Fruit fly (Drosophila melanogaster) whole organism, adult: ENCODE data around the gene Shawn.
A peak's percentile ranks its signal among the peaks of the same experiment; 100 is the strongest.

Experiments
- CG11617 ChIP-seq: fragments of 200-800 bp; sonication (Bioruptor generic); optimal IDR thresholded peaks from 2 replicates; lab custom pipeline; 2017; ENCODE audit warnings: mild to moderate bottlenecking, missing biosample characterization, missing genetic modification reagents, missing genetic modification characterization
- CG12768 ChIP-seq: fragments of 200-800 bp; sonication (Bioruptor generic); optimal IDR thresholded peaks from 2 replicates; lab custom pipeline; 2017; ENCODE audit warnings: missing biosample characterization, missing genetic modification characterization, mild to moderate bottlenecking, moderate library complexity, missing genetic modification reagents
- CG14711 ChIP-seq: fragments of 200-800 bp; sonication (Bioruptor generic); optimal IDR thresholded peaks from 2 replicates; lab custom pipeline; 2018; ENCODE audit warnings: missing biosample characterization, mild to moderate bottlenecking, missing genetic modification characterization, moderate library complexity
- CG1620 ChIP-seq: fragments of 200-800 bp; sonication (Bioruptor generic); optimal IDR thresholded peaks from 2 replicates; lab custom pipeline; 2016; ENCODE audit warnings: missing biosample characterization, missing genetic modification characterization
- CG33017 ChIP-seq: fragments of 200-800 bp; sonication (Bioruptor generic); optimal IDR thresholded peaks from 2 replicates; lab custom pipeline; 2018; ENCODE audit warnings: missing biosample characterization, mild to moderate bottlenecking, missing genetic modification characterization, moderate library complexity
- CG5204 ChIP-seq: fragments of 200-800 bp; sonication (Bioruptor generic); optimal IDR thresholded peaks from 2 replicates; lab custom pipeline; 2016; ENCODE audit warnings: missing biosample characterization, missing genetic modification characterization
- CG7045 ChIP-seq: fragments of 200-800 bp; sonication (Bioruptor generic); optimal IDR thresholded peaks from 2 replicates; lab custom pipeline; 2017; ENCODE audit warnings: missing biosample characterization, mild to moderate bottlenecking, missing genetic modification characterization
- CG7101 ChIP-seq: fragments of 200-800 bp; sonication (Bioruptor generic); optimal IDR thresholded peaks from 2 replicates; lab custom pipeline; 2018; ENCODE audit warnings: missing biosample characterization, mild to moderate bottlenecking, missing genetic modification characterization, moderate library complexity
- Clk ChIP-seq: fragments of 200-800 bp; sonication (Bioruptor generic); optimal IDR thresholded peaks from 2 replicates; lab custom pipeline; 2017; ENCODE audit warnings: missing biosample characterization, missing genetic modification characterization
- Crg-1 ChIP-seq: fragments of 200-800 bp; sonication (Bioruptor generic); optimal IDR thresholded peaks from 2 replicates; lab custom pipeline; 2016; ENCODE audit warnings: missing biosample characterization, missing genetic modification characterization
- Hr96 ChIP-seq: fragments of 200-800 bp; sonication (Bioruptor generic); optimal IDR thresholded peaks from 2 replicates; lab custom pipeline; 2016; ENCODE audit warnings: missing biosample characterization, missing genetic modification characterization
- Mnt ChIP-seq: fragments of 200-800 bp; sonication (Bioruptor generic); optimal IDR thresholded peaks from 2 replicates; lab custom pipeline; 2016; ENCODE audit warnings: missing biosample characterization, mild to moderate bottlenecking, missing genetic modification characterization
- bab1 ChIP-seq: fragments of 200-800 bp; sonication (Bioruptor generic); optimal IDR thresholded peaks from 3 replicates; lab custom pipeline; 2019; ENCODE audit warnings: missing biosample characterization, mild to moderate bottlenecking, missing genetic modification characterization, moderate library complexity
- cic ChIP-seq: fragments of 200-800 bp; sonication (Bioruptor generic); optimal IDR thresholded peaks from 2 replicates; lab custom pipeline; 2017; ENCODE audit warnings: missing biosample characterization, mild to moderate bottlenecking, missing genetic modification characterization, moderate library complexity
- cnc ChIP-seq, 2 experiments: fragments of >200 bp; optimal IDR thresholded peaks; 2 replicates each; lab custom pipeline; 2017
- kay ChIP-seq: fragments of 200-800 bp; sonication (Bioruptor generic); peaks from one replicate; lab custom pipeline; 2016; ENCODE audit warnings: missing biosample characterization, missing genetic modification characterization, borderline replicate concordance
- ovo ChIP-seq: fragments of 200-800 bp; sonication (Bioruptor generic); optimal IDR thresholded peaks from 2 replicates; lab custom pipeline; 2016; ENCODE audit warnings: missing biosample characterization, missing genetic modification characterization
- pad ChIP-seq: fragments of 200-800 bp; sonication (Bioruptor generic); optimal IDR thresholded peaks from 3 replicates; lab custom pipeline; 2017; ENCODE audit warnings: missing biosample characterization, missing genetic modification characterization, mild to moderate bottlenecking, moderate library complexity, missing genetic modification reagents
- tj ChIP-seq: fragments of 200-800 bp; sonication (Bioruptor generic); optimal IDR thresholded peaks from 3 replicates; lab custom pipeline; 2017; ENCODE audit warnings: missing biosample characterization, mild to moderate bottlenecking, missing genetic modification characterization, moderate library complexity
- toe ChIP-seq: fragments of 200-800 bp; sonication (Bioruptor generic); optimal IDR thresholded peaks from 2 replicates; lab custom pipeline; 2016; ENCODE audit warnings: missing biosample characterization, missing genetic modification characterization

Shawn gene

DNA sequence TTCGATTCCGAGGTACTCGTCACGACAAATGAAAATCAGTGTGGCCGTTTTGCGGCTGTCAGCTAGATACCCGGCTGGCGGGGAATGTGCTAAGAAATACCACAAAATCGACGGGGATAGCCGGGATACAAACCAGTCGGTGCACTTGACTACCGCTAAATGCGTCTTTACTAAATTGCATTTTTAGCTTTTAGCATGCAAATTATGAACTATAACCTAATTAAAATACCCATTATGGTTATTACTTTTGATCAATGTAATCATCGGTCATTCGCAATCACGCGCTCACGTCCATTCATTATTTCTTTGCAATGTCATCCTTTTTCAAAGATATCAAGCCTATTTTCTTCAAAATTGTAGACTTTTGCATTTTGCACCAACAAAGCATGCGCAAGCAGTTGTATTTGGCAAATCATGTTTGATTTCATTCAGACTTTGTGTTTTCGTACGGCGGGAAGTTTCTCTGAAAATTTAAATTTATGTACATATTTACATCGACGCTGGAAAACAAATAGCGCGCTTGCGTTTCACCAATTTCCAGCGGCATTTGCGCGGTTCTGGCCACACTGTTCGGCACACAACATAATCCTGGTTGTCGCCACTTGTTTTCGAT is 27.1 kb downstream of the Shawn start, which contains the start of gene Rcd-1:
Rcd-1 (plus strand) TSS at position 440 of the 613 bp plus-strand sequence.
- TF ChIP-seq CG1620 (GFP tag; lab: Kevin White, UChicago) (no peak), CG33017 (no peak), pad (GFP tag; lab: Kevin White, UChicago) (no peak), CG14711 (tag; lab: Kevin White, UChicago) (no peak), CG12768 (GFP tag; lab: Kevin White, UChicago) (no peak), CG11617 (GFP tag; lab: Kevin White, UChicago) (no peak), CG7045 (no peak), kay (GFP tag; lab: Kevin White, UChicago) (no peak), CG5204 (GFP tag; lab: Kevin White, UChicago) (no peak), Hr96 (GFP tag; lab: Kevin White, UChicago) (no peak), ovo (GFP tag; lab: Kevin White, UChicago) (no peak), bab1 (GFP tag; lab: Kevin White, UChicago) (no peak), cnc (optimal IDR thresholded peaks at IDR 0.05; lab: Kevin White, UChicago) (no peak), Crg-1 (GFP tag; lab: Kevin White, UChicago) (no peak), cic (GFP tag; lab: Kevin White, UChicago) (no peak), CG7101 (tag; lab: Kevin White, UChicago) (no peak), toe (no peak), Mnt (GFP tag; lab: Kevin White, UChicago) (no peak), tj (GFP tag; lab: Kevin White, UChicago) (no peak)

DNA sequence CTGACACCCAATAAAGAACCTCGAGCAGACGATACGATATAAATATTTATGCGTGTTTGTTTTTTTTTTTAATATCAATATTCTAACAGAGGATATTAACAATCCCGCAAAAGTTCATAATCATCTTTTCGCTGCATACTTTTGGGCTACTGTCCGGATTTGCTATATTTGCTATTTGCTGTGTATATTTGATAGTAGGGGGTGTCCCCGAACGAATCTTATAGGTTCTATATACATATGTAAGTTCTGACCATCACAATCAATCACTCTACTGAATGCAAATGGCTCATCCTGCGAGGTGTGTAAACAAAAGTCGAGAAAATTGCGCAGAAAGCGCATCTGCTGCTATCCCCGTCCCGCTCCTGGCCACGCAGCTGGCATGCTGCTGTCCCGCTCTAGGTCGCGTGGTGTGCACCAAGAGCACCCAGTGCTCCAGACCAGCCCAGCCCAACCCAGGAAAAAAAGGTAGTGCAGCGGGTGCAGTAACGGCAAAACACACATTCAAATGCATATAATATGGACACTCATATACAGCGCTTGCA is 29.5 kb downstream of the Shawn start:
- TF ChIP-seq cnc (optimal IDR thresholded peaks at IDR 0.05; lab: Kevin White, UChicago) (no peak), CG33017 (no peak), Hr96 (GFP tag; lab: Kevin White, UChicago) (no peak), bab1 (GFP tag; lab: Kevin White, UChicago) (peak; percentile 24), CG7101 (tag; lab: Kevin White, UChicago) (no peak), CG12768 (GFP tag; lab: Kevin White, UChicago) (no peak), toe (no peak), CG5204 (GFP tag; lab: Kevin White, UChicago) (no peak), pad (GFP tag; lab: Kevin White, UChicago) (peak; percentile 70), CG1620 (GFP tag; lab: Kevin White, UChicago) (no peak), kay (GFP tag; lab: Kevin White, UChicago) (no peak)

DNA sequence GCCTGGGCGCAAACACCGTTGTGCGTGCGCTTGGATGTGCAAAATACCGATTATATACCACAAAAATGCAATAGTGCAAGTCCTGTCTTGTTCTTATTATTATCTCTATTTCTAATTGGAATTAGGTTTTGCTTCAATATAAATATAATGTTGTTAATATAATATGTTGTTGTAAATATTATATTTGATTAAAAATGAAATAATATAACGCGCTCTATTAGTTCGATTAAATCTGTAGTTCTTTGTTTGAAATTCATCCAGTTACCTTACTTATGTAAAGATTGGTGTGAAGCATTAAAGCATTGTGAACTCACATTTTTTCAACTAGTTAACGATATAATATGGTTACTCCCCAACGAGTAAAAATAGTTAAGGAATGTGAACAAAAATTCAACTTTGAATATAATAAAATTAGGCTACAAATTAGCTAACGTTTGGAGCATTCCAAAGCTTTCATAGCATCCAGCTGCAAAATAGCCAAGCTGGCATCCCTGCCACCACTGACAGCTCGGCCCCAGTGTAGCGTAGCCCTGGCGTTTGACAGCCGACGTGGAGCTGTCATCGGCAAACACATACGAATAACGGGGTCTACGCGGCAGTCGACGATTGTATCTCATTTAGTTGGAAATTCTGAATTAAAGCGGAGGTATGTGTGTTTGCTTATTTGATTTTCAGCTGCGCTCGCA is 31.6 kb downstream of the Shawn start, which contains the start of the genes CG12237 and Sec61gamma:
CG12237 (minus strand) TSS at position 51 of the 686 bp plus-strand sequence.
Sec61gamma (plus strand) TSS at position 509 of the 686 bp plus-strand sequence.
- TF ChIP-seq CG7101 (tag; lab: Kevin White, UChicago) = peak; percentile 40
- peak; percentile 95 for TF ChIP-seq ovo (GFP tag; lab: Kevin White, UChicago)
- no peak for TF ChIP-seq toe
- no peak for TF ChIP-seq Hr96 (GFP tag; lab: Kevin White, UChicago)
- TF ChIP-seq tj (GFP tag; lab: Kevin White, UChicago) = peak; percentile 41
- peak; percentile 1 for TF ChIP-seq CG12768 (GFP tag; lab: Kevin White, UChicago)
- TF ChIP-seq bab1 (GFP tag; lab: Kevin White, UChicago) = peak; percentile 55
- TF ChIP-seq Mnt (GFP tag; lab: Kevin White, UChicago) = peak; percentile 31
- peak; percentile 39 for TF ChIP-seq pad (GFP tag; lab: Kevin White, UChicago)
- peak; percentile 65 for TF ChIP-seq CG1620 (GFP tag; lab: Kevin White, UChicago)
- no peak for TF ChIP-seq cnc (optimal IDR thresholded peaks at IDR 0.05; lab: Kevin White, UChicago)
- TF ChIP-seq CG11617 (GFP tag; lab: Kevin White, UChicago) = peak; percentile 18
- TF ChIP-seq CG14711 (tag; lab: Kevin White, UChicago) = no peak

DNA sequence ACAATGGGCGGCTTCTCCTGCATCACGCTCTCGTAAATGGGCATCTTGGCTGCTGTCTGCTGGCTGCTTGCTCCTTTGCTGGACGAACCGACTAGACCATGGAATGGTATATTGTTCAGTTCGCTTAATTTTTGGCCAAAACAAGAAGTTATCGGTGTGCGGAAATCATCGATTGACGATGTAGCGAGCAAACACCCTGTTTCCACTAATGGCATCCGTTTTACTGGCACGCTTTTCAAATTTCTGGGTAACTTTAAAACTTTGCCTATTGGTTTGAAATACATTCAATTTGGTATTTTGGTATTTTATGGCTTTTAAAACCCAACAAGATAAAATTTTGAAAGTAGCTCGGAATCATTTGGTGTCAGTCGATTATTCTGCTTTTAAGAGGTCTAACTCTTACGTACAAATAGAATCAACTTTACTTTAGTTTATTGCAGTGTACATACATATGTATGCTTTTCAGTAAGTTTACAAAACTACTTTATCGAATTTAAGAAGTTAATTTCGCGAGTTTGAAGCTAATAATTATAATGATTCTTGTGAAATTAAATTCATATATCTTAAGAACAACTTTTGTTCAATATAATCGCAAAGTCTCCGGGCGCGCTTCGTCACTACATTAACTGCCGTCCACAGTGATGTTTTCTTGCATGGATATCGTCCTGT is 34.7 kb downstream of the Shawn start, which contains the start of gene Arp10:
Arp10 (minus strand) TSS at position 304 of the 669 bp plus-strand sequence.
- TF ChIP-seq CG33017 = peak; percentile 36
- TF ChIP-seq cic (GFP tag; lab: Kevin White, UChicago) = no peak
- TF ChIP-seq Clk (GFP tag; lab: Kevin White, UChicago) = no peak
- TF ChIP-seq CG14711 (tag; lab: Kevin White, UChicago) = no peak
- TF ChIP-seq Mnt (GFP tag; lab: Kevin White, UChicago) = no peak
- TF ChIP-seq kay (GFP tag; lab: Kevin White, UChicago) = no peak
- TF ChIP-seq toe = no peak
- TF ChIP-seq CG7045 = no peak
- peak; percentile 15 for TF ChIP-seq bab1 (GFP tag; lab: Kevin White, UChicago)

DNA sequence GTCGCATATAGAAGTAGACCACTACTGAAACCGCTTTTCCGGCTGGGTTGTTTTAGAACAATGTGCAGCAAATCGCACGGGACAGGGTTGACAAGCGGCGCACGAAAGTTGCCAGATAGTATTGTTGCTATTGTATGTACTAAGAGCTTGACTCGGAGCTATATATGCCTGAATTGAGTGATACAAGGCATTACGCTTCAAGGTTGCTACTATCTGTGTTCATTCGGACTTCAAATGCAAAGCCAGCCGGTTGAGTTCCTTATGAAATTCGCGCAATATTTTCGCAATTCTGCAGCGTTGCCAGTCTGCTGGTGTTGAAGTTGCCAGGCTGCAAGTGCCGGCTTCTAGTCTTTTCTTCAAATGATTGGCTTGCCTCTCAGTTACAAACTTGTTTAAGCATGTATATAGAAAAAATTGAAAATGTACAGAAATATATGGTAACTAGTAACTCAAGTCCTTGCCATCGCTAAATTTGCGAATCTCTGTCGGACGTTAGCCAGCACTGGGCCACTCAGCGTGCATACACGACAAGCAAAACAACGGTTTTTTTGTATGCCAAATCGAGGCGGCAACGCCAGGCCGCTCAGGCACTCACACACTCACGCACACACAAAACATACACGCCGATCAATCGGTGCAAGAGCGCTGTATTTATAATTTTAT is 40.6 kb downstream of the Shawn start, which contains the start of the genes Ranbp21 and Elys:
Ranbp21 (minus strand) TSS at position 513 of the 663 bp plus-strand sequence.
Elys (plus strand) TSS at position 549 of the 663 bp plus-strand sequence.
- TF ChIP-seq Clk (GFP tag; lab: Kevin White, UChicago) (peak; percentile 3), CG7101 (tag; lab: Kevin White, UChicago) (peak; percentile 58), cnc (optimal IDR thresholded peaks at IDR 0.05; lab: Kevin White, UChicago) (no peak), pad (GFP tag; lab: Kevin White, UChicago) (peak; percentile 71), Mnt (GFP tag; lab: Kevin White, UChicago) (peak; percentile 66), CG5204 (GFP tag; lab: Kevin White, UChicago) (no peak), ovo (GFP tag; lab: Kevin White, UChicago) (peak; percentile 87), CG33017 (no peak), CG7045 (no peak), CG11617 (GFP tag; lab: Kevin White, UChicago) (peak; percentile 55), tj (GFP tag; lab: Kevin White, UChicago) (peak; percentile 53), Hr96 (GFP tag; lab: Kevin White, UChicago) (no peak), CG1620 (GFP tag; lab: Kevin White, UChicago) (peak; percentile 81), CG14711 (tag; lab: Kevin White, UChicago) (peak; percentile 93), bab1 (GFP tag; lab: Kevin White, UChicago) (no peak), toe (no peak), cic (GFP tag; lab: Kevin White, UChicago) (no peak), Crg-1 (GFP tag; lab: Kevin White, UChicago) (peak; percentile 56), CG12768 (GFP tag; lab: Kevin White, UChicago) (peak; percentile 21), kay (GFP tag; lab: Kevin White, UChicago) (no peak)
